Worm (Caenorhabditis elegans): ENCODE measurements around the gene F38E9.1.

- TF ChIP-seq lin-13 (tag; optimal IDR thresholded peaks at IDR 0.05) (no peak), unc-62 (GFP tag; optimal IDR thresholded peaks at IDR 0.05) (no peak), unc-39 (tag; optimal IDR thresholded peaks at IDR 0.05) (no peak), mls-2 (tag; optimal IDR thresholded peaks at IDR 0.05) (no peak), M03D4.4 (tag; optimal IDR thresholded peaks at IDR 0.05) (no peak), nhr-28 (tag; optimal IDR thresholded peaks at IDR 0.05) (no peak), elt-1 (tag; optimal IDR thresholded peaks at IDR 0.05; ENCODE audit: borderline replicate concordance, insufficient read depth) (no peak), blmp-1 (tag; optimal IDR thresholded peaks at IDR 0.05) (no peak), lin-32 (GFP tag; optimal IDR thresholded peaks at IDR 0.05) (no peak), unc-120 (tag; optimal IDR thresholded peaks at IDR 0.05; ENCODE audit: poor library complexity, severe bottlenecking) (no peak), lsy-2 (tag; optimal IDR thresholded peaks at IDR 0.05) (no peak)
Measured at ce11 chrX:16468845-16469244, 2.0 kb upstream of the F38E9.1 start.

All from whole organism, mixed stage, embryonic.